Fruit fly (Drosophila melanogaster) whole organism, embryonic: ENCODE measurements around the gene CG5541.
A peak's percentile ranks its signal among the peaks of the same experiment; 100 is the strongest.

Source experiments
- Bteb2 ChIP-seq: fragments of 200-800 bp; sonication (Bioruptor generic); optimal IDR thresholded peaks from 2 replicates; lab custom pipeline; 2016; ENCODE audit warnings: missing biosample characterization, missing genetic modification characterization
- CG10147 ChIP-seq: fragments of 200-800 bp; sonication (Bioruptor generic); optimal IDR thresholded peaks from 2 replicates; lab custom pipeline; 2019; ENCODE audit warnings: missing biosample characterization, mild to moderate bottlenecking, missing genetic modification characterization, moderate library complexity
- CG11093 ChIP-seq: fragments of 200-800 bp; sonication (Bioruptor generic); IDR thresholded peaks from 3 replicates; pipeline ENCODE4 v1.3.6; 2022; ENCODE audit warnings: missing biosample characterization, missing genetic modification characterization
- CG12155 ChIP-seq: fragments of 200-800 bp; sonication (Bioruptor generic); optimal IDR thresholded peaks from 3 replicates; lab custom pipeline; 2016; ENCODE audit warnings: missing biosample characterization, missing genetic modification characterization
- CG12236 ChIP-seq: fragments of 200-800 bp; sonication (Bioruptor generic); optimal IDR thresholded peaks from 2 replicates; lab custom pipeline; 2016; ENCODE audit warnings: missing biosample characterization, missing genetic modification characterization
- CG14050 ChIP-seq: fragments of 200-800 bp; sonication (Bioruptor generic); IDR thresholded peaks from 3 replicates; pipeline ENCODE4 v1.3.6; 2022; ENCODE audit warnings: missing biosample characterization, missing genetic modification characterization
- CG14710 ChIP-seq: fragments of 200-800 bp; sonication (Bioruptor generic); optimal IDR thresholded peaks from 3 replicates; lab custom pipeline; 2019; ENCODE audit warnings: missing biosample characterization, mild to moderate bottlenecking, missing genetic modification characterization, moderate library complexity
- CG15269 ChIP-seq: fragments of 200-800 bp; sonication (Bioruptor generic); optimal IDR thresholded peaks from 2 replicates; lab custom pipeline; 2018; ENCODE audit warnings: missing biosample characterization, mild to moderate bottlenecking, missing genetic modification characterization, moderate library complexity
- CG17359 ChIP-seq: fragments of 200-800 bp; sonication (Bioruptor generic); optimal IDR thresholded peaks from 3 replicates; lab custom pipeline; 2018; ENCODE audit warnings: missing biosample characterization, mild to moderate bottlenecking, missing genetic modification characterization, moderate library complexity
- CG17568 ChIP-seq: fragments of 200-800 bp; sonication (Bioruptor generic); optimal IDR thresholded peaks from 2 replicates; lab custom pipeline; 2018; ENCODE audit warnings: missing biosample characterization, mild to moderate bottlenecking, missing genetic modification characterization, moderate library complexity
- CG18262 ChIP-seq: fragments of 200-800 bp; optimal IDR thresholded peaks from 3 replicates; lab custom pipeline; 2019; ENCODE audit warnings: missing biosample characterization, mild to moderate bottlenecking, missing genetic modification characterization, moderate library complexity
- CG2875 ChIP-seq: fragments of 200-800 bp; sonication (Bioruptor generic); optimal IDR thresholded peaks from 2 replicates; lab custom pipeline; 2017; ENCODE audit warnings: missing biosample characterization, mild to moderate bottlenecking, missing genetic modification characterization, missing genetic modification reagents
- CG31388 ChIP-seq: fragments of 200-800 bp; sonication (Bioruptor generic); optimal IDR thresholded peaks from 2 replicates; lab custom pipeline; 2016; ENCODE audit warnings: missing biosample characterization, missing genetic modification characterization
- CG32767 ChIP-seq: fragments of 200-800 bp; sonication (Bioruptor generic); IDR thresholded peaks from 2 replicates; pipeline ENCODE4 v1.3.6; 2022; ENCODE audit warnings: missing biosample characterization, missing genetic modification characterization
- CG33213 ChIP-seq: fragments of 200-800 bp; sonication (Bioruptor generic); optimal IDR thresholded peaks from 3 replicates; lab custom pipeline; 2016; ENCODE audit warnings: missing biosample characterization, missing genetic modification characterization
- CG34224 ChIP-seq: fragments of 200-800 bp; sonication (Bioruptor generic); IDR thresholded peaks from 3 replicates; pipeline ENCODE4 v1.3.6; 2022; ENCODE audit warnings: missing biosample characterization, missing genetic modification characterization; ENCODE audit not compliant: partially characterized antibody
- CG42726 ChIP-seq: fragments of 200-800 bp; sonication (Bioruptor generic); IDR thresholded peaks from 2 replicates; pipeline ENCODE4 v1.3.6; 2022; ENCODE audit warnings: missing biosample characterization, missing genetic modification characterization; ENCODE audit not compliant: partially characterized antibody
- CG6175 ChIP-seq: fragments of 200-800 bp; sonication (Bioruptor generic); IDR thresholded peaks from 3 replicates; pipeline ENCODE4 v1.3.6; 2022; ENCODE audit warnings: missing biosample characterization, missing genetic modification characterization
- CG6272 ChIP-seq: fragments of 200-800 bp; sonication (Bioruptor generic); IDR thresholded peaks from 2 replicates; pipeline ENCODE4 v1.3.6; 2022; ENCODE audit warnings: missing biosample characterization, missing genetic modification characterization
- CG8944 ChIP-seq: fragments of 200-800 bp; sonication (Bioruptor generic); optimal IDR thresholded peaks from 3 replicates; lab custom pipeline; 2016; ENCODE audit warnings: missing biosample characterization, missing genetic modification characterization
- CoRest ChIP-seq: fragments of 200-800 bp; sonication (Bioruptor generic); optimal IDR thresholded peaks from 3 replicates; lab custom pipeline; 2018; ENCODE audit warnings: missing biosample characterization, mild to moderate bottlenecking, missing genetic modification characterization, moderate library complexity
- D19B ChIP-seq: fragments of 200-800 bp; sonication (Bioruptor generic); optimal IDR thresholded peaks from 2 replicates; lab custom pipeline; 2017; ENCODE audit warnings: missing biosample characterization, mild to moderate bottlenecking, missing genetic modification characterization
- Dip3 ChIP-seq: fragments of 200-800 bp; sonication (Bioruptor generic); optimal IDR thresholded peaks from 3 replicates; lab custom pipeline; 2016; ENCODE audit warnings: missing biosample characterization, missing genetic modification characterization
- Doc2 ChIP-seq: fragments of 200-800 bp; sonication (Bioruptor generic); IDR thresholded peaks from 2 replicates; pipeline ENCODE4 v1.3.6; 2022; ENCODE audit warnings: missing biosample characterization, missing genetic modification characterization
- Fer2 ChIP-seq: fragments of 200-800 bp; sonication (Bioruptor generic); optimal IDR thresholded peaks from 2 replicates; lab custom pipeline; 2018; ENCODE audit warnings: missing biosample characterization, mild to moderate bottlenecking, missing genetic modification characterization, moderate library complexity
- Gsc ChIP-seq: fragments of 200-800 bp; sonication (Bioruptor generic); IDR thresholded peaks from 2 replicates; pipeline ENCODE4 v1.3.6; 2022; ENCODE audit warnings: missing biosample characterization, missing genetic modification characterization
- H15 ChIP-seq: fragments of 200-800 bp; sonication (Bioruptor generic); IDR thresholded peaks from 3 replicates; pipeline ENCODE4 v1.3.6; 2022; ENCODE audit warnings: missing biosample characterization, missing genetic modification characterization
- HmgD ChIP-seq: fragments of 200-800 bp; sonication (Bioruptor generic); optimal IDR thresholded peaks from 3 replicates; lab custom pipeline; 2016; ENCODE audit warnings: missing biosample characterization, missing genetic modification characterization
- Hr3 ChIP-seq: fragments of 200-800 bp; sonication (Bioruptor generic); optimal IDR thresholded peaks from 3 replicates; lab custom pipeline; 2016; ENCODE audit warnings: missing biosample characterization, missing genetic modification characterization
- Hr39 ChIP-seq: fragments of >200 bp; optimal IDR thresholded peaks from 2 replicates; lab custom pipeline; 2017
- Jarid2 ChIP-seq: fragments of 200-800 bp; sonication (Bioruptor generic); optimal IDR thresholded peaks from 3 replicates; lab custom pipeline; 2017; ENCODE audit warnings: mild to moderate bottlenecking, missing biosample characterization, missing genetic modification reagents, missing genetic modification characterization
- MBD-R2 ChIP-seq: fragments of 200-800 bp; sonication (Bioruptor generic); IDR thresholded peaks from 2 replicates; pipeline ENCODE4 v1.3.6; 2022; ENCODE audit warnings: missing biosample characterization, missing genetic modification characterization
- Max ChIP-seq: fragments of 200-800 bp; sonication (Bioruptor generic); optimal IDR thresholded peaks from 2 replicates; lab custom pipeline; 2016; ENCODE audit warnings: missing biosample characterization, mild to moderate bottlenecking, missing genetic modification characterization
- NFAT ChIP-seq: fragments of 200-800 bp; sonication (Bioruptor generic); IDR thresholded peaks from 2 replicates; pipeline ENCODE4 v1.3.6; 2022; ENCODE audit warnings: missing biosample characterization, missing genetic modification characterization
- Nf-YC ChIP-seq: fragments of 200-800 bp; optimal IDR thresholded peaks from 3 replicates; lab custom pipeline; 2019; ENCODE audit warnings: missing biosample characterization, mild to moderate bottlenecking, missing genetic modification characterization, moderate library complexity
- Optix ChIP-seq: fragments of 200-800 bp; sonication (Bioruptor generic); IDR thresholded peaks from 3 replicates; pipeline ENCODE4 v1.3.6; 2022; ENCODE audit warnings: missing biosample characterization, missing genetic modification characterization
- Scr ChIP-seq: fragments of 200-800 bp; sonication (Bioruptor generic); IDR thresholded peaks from 2 replicates; pipeline ENCODE4 v1.3.6; 2022; ENCODE audit warnings: missing biosample characterization, missing genetic modification characterization; ENCODE audit not compliant: partially characterized antibody
- Sox100B ChIP-seq: fragments of 200-800 bp; sonication (Bioruptor generic); optimal IDR thresholded peaks from 3 replicates; lab custom pipeline; 2018; ENCODE audit warnings: missing biosample characterization, mild to moderate bottlenecking, missing genetic modification characterization
- Xrp1 ChIP-seq: fragments of 200-800 bp; sonication (Bioruptor generic); IDR thresholded peaks from 2 replicates; pipeline ENCODE4 v1.3.6; 2022; ENCODE audit warnings: missing biosample characterization, missing genetic modification characterization
- bab2 ChIP-seq: fragments of 200-800 bp; sonication (Bioruptor generic); optimal IDR thresholded peaks from 2 replicates; lab custom pipeline; 2016; ENCODE audit warnings: missing biosample characterization, missing genetic modification characterization
- bsh ChIP-seq, 2 experiments: fragments of 200-800 bp; sonication (Bioruptor generic); optimal IDR thresholded peaks; 2 replicates each; lab custom pipeline; 2017 to 2018; ENCODE audit warnings: mild to moderate bottlenecking in 2 of 2, missing biosample characterization in 2 of 2, missing genetic modification characterization in 2 of 2, moderate library complexity in 1 of 2
- crol ChIP-seq: fragments of 200-800 bp; sonication (Bioruptor generic); IDR thresholded peaks from 2 replicates; pipeline ENCODE4 v1.3.6; 2022; ENCODE audit warnings: missing biosample characterization, missing genetic modification characterization
- emc ChIP-seq: fragments of 200-800 bp; sonication (Bioruptor generic); optimal IDR thresholded peaks from 2 replicates; lab custom pipeline; 2016; ENCODE audit warnings: missing biosample characterization, missing genetic modification characterization
- ems ChIP-seq: fragments of 200-800 bp; sonication (Bioruptor generic); optimal IDR thresholded peaks from 3 replicates; lab custom pipeline; 2016; ENCODE audit warnings: missing biosample characterization, missing genetic modification characterization
- grau ChIP-seq: fragments of 200-800 bp; optimal IDR thresholded peaks from 3 replicates; lab custom pipeline; 2019; ENCODE audit warnings: missing biosample characterization, mild to moderate bottlenecking, missing genetic modification characterization, moderate library complexity
- gro ChIP-seq: fragments of 200-800 bp; sonication (Bioruptor generic); optimal IDR thresholded peaks from 2 replicates; lab custom pipeline; 2016; ENCODE audit warnings: missing biosample characterization, missing genetic modification characterization
- hth ChIP-seq: fragments of >200 bp; optimal IDR thresholded peaks from 2 replicates; lab custom pipeline; 2017; ENCODE audit warnings: inconsistent platforms
- sna ChIP-seq: fragments of 200-800 bp; sonication (Bioruptor generic); IDR thresholded peaks from 2 replicates; pipeline ENCODE4 v1.3.6; 2022; ENCODE audit warnings: missing biosample characterization, missing genetic modification characterization; ENCODE audit not compliant: partially characterized antibody
- wek ChIP-seq: fragments of 200-800 bp; sonication (Bioruptor generic); optimal IDR thresholded peaks from 3 replicates; lab custom pipeline; 2018; ENCODE audit warnings: missing biosample characterization, mild to moderate bottlenecking, missing genetic modification characterization, moderate library complexity
- zfh1 ChIP-seq: fragments of 200-800 bp; sonication (Bioruptor generic); IDR thresholded peaks from 3 replicates; pipeline ENCODE4 v1.3.6; 2022; ENCODE audit warnings: missing biosample characterization, missing genetic modification characterization

Gene CG5541

dm6 chrX:15084580-15085138 is 40.7 kb downstream of the CG5541 start, which contains the start of gene Cox17 (continued):
- TF ChIP-seq Fer2 (tag; lab: Kevin White, UChicago) (peak; percentile 38), CG14710 (tag; lab: Kevin White, UChicago) (peak; percentile 89), CG42726 (GFP tag; lab: Robert Waterston, UW) (0 out of 2 replicates have a peak, but pooled peaks have one; percentile 25), Doc2 (GFP tag; lab: Robert Waterston, UW) (no peak), CG14050 (GFP tag; lab: Robert Waterston, UW) (peak; percentile 45; the same call in 2 of the 3 replicates), crol (GFP tag; lab: Robert Waterston, UW) (no peak), bab2 (GFP tag; lab: Kevin White, UChicago) (peak; percentile 61), Scr (GFP tag; lab: Robert Waterston, UW) (peak; percentile 84), CG31388 (peak; percentile 62), grau (peak; percentile 86), CG10147 (GFP tag; lab: Kevin White, UChicago) (peak; percentile 77), CG8944 (GFP tag; lab: Kevin White, UChicago) (peak; percentile 47), CG32767 (GFP tag; lab: Robert Waterston, UW) (no peak; the same call in 1 of the 2 replicates), CG2875 (GFP tag; lab: Kevin White, UChicago) (peak; percentile 67), CG11093 (GFP tag; lab: Robert Waterston, UW) (peak; percentile 68; the same call in 2 of the 3 replicates), CG17359 (tag; lab: Kevin White, UChicago) (peak; percentile 73), Optix (GFP tag; lab: Robert Waterston, UW) (peak; percentile 44; the same call in 1 of the 3 replicates), ems (peak; percentile 67), bsh (GFP tag; optimal IDR thresholded peaks at IDR 0.05; lab: Kevin White, UChicago) (peak; percentile 37 to 60), NFAT (GFP tag; lab: Robert Waterston, UW) (peak; percentile 56), HmgD (GFP tag; lab: Kevin White, UChicago) (no peak), Hr39 (lab: Kevin White, UChicago) (no peak), Bteb2 (GFP tag; lab: Kevin White, UChicago) (peak; percentile 41), gro (GFP tag; lab: Kevin White, UChicago) (peak; percentile 31), Max (GFP tag; lab: Kevin White, UChicago) (peak; percentile 84), Xrp1 (GFP tag; lab: Robert Waterston, UW) (peak; percentile 74), zfh1 (GFP tag; lab: Robert Waterston, UW) (peak; percentile 51; the same call in 2 of the 3 replicates), hth (no peak), Hr3 (GFP tag; lab: Kevin White, UChicago) (peak; percentile 88), emc (GFP tag; lab: Kevin White, UChicago) (peak; percentile 20), Sox100B (GFP tag; lab: Kevin White, UChicago) (peak; percentile 90), wek (GFP tag; lab: Kevin White, UChicago) (no peak), CG34224 (peak; percentile 73; the same call in 2 of the 3 replicates), CG18262 (peak; percentile 86), CG12236 (GFP tag; lab: Kevin White, UChicago) (peak; percentile 13), Jarid2 (peak; percentile 3), CG33213 (GFP tag; lab: Kevin White, UChicago) (peak; percentile 16), H15 (0 out of 3 replicates have a peak, but pooled peaks have one; percentile 31), CG6175 (no peak), CG15269 (tag; lab: Kevin White, UChicago) (peak; percentile 83), Dip3 (GFP tag; lab: Kevin White, UChicago) (peak; percentile 49), sna (peak; percentile 75), MBD-R2 (peak; percentile 33; the same call in 1 of the 2 replicates), CG17568 (GFP tag; lab: Kevin White, UChicago) (peak; percentile 56), Nf-YC (peak; percentile 84), CG12155 (GFP tag; lab: Kevin White, UChicago) (peak; percentile 78), Gsc (GFP tag; lab: Robert Waterston, UW) (no peak), CoRest (tag; lab: Kevin White, UChicago) (peak; percentile 93), CG6272 (GFP tag; lab: Robert Waterston, UW) (peak; percentile 71), D19B (GFP tag; lab: Kevin White, UChicago) (peak; percentile 68)
